Worm (Caenorhabditis elegans): Measurements from ENCODE around the gene idpc-3.
A peak's percentile ranks its signal among the peaks of the same experiment; 100 is the strongest.

The idpc-3 gene

ce11 chrV:9628603-9629002 is 411 bp downstream of the idpc-3 start:
- TF ChIP-seq tra-1 (GFP tag; IDR thresholded peaks at IDR 0.05) = 0 out of 2 replicates have a peak, but pooled peaks have one; percentile 21
- TF ChIP-seq ztf-7 (tag; optimal IDR thresholded peaks at IDR 0.05) = no peak
- TF ChIP-seq ZK546.5 (tag; optimal IDR thresholded peaks at IDR 0.05) = no peak
- no peak for TF ChIP-seq ceh-32 (tag; optimal IDR thresholded peaks at IDR 0.05; ENCODE audit: poor library complexity)
- TF ChIP-seq aha-1 (tag) = peak; percentile 72
- TF ChIP-seq dve-1 (tag; optimal IDR thresholded peaks at IDR 0.05; ENCODE audit: insufficient read depth) = no peak
- no peak for TF ChIP-seq php-3 (GFP tag; IDR thresholded peaks at IDR 0.05)
- TF ChIP-seq T20F7.1 (GFP tag; optimal IDR thresholded peaks at IDR 0.05) = no peak
- TF ChIP-seq ceh-28 (tag; optimal IDR thresholded peaks at IDR 0.05) = no peak
- no peak for TF ChIP-seq duxl-1 (tag; optimal IDR thresholded peaks at IDR 0.05; ENCODE audit: poor library complexity)
- TF ChIP-seq fkh-10 (GFP tag; optimal IDR thresholded peaks at IDR 0.05) = no peak
- TF ChIP-seq dmd-9 (GFP tag; IDR thresholded peaks at IDR 0.05) = no peak
- TF ChIP-seq egl-43 (GFP tag; IDR thresholded peaks at IDR 0.05) = peak; percentile 57; the same call in 1 of the 2 replicates
- TF ChIP-seq ZK337.2 (GFP tag; IDR thresholded peaks at IDR 0.05) = no peak
- no peak for TF ChIP-seq ceh-82 (tag; optimal IDR thresholded peaks at IDR 0.05)
- TF ChIP-seq arid-1 (GFP tag; conservative IDR thresholded peaks at IDR 0.05) = no peak
- peak; percentile 95 for TF ChIP-seq set-16 (GFP tag; IDR thresholded peaks at IDR 0.05)

ce11 chrV:9625604-9626446 is 3.2 kb downstream of the idpc-3 start, which contains the start of gene T06E4.7:
Gene T06E4.7, plus strand, starts transcription at chrV:9626396.
- TF ChIP-seq sdz-12 (GFP tag; optimal IDR thresholded peaks at IDR 0.05) (peak; percentile 53), set-16 (GFP tag; IDR thresholded peaks at IDR 0.05) (peak; percentile 97), egl-43 (GFP tag; IDR thresholded peaks at IDR 0.05) (0 out of 2 replicates have a peak, but pooled peaks have one; percentile 5), tra-1 (GFP tag; IDR thresholded peaks at IDR 0.05) (no peak), nhr-28 (tag; optimal IDR thresholded peaks at IDR 0.05) (no peak), nhr-25 (tag; optimal IDR thresholded peaks at IDR 0.05; ENCODE audit: borderline replicate concordance, insufficient read depth) (no peak), nhr-77 (tag; optimal IDR thresholded peaks at IDR 0.05) (no peak)

- TF ChIP-seq hlh-11 (tag; optimal IDR thresholded peaks at IDR 0.05) (no peak), hlh-30 (tag; optimal IDR thresholded peaks at IDR 0.05; ENCODE audit: insufficient read depth) (no peak), ceh-44 (GFP tag; IDR thresholded peaks at IDR 0.05) (no peak)
These were observed 3.9 kb downstream of the idpc-3 start, which contains the start of gene idpc-4 for ce11 chrV:9625122-9625521. Gene idpc-4, plus strand, starts transcription at chrV:9625422.

DNA sequence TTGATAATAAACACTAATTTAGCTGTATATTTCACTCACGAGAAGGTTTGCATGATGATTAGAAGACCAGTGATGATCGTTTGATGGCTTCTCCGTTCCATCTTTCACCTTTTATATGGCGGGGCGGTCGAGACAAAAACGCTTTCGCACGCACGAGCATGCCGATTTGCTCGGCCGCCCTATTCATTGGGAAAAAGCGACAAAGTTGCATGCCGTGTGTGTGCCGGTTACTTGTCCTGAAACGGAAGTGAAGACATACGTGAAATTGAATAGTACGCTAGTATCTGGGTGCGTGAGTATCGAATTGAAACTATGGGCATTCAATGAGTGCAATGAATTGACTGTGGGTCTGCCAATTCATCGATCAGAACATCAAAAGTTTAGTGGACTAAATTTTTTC is 6.2 kb downstream of the idpc-3 start, which contains the start of gene idpc-5:
Gene idpc-5, minus strand, starts transcription at position 101 of the 400 bp plus-strand sequence.
- TF ChIP-seq lsy-2 (tag; optimal IDR thresholded peaks at IDR 0.05) (no peak), unc-62 (GFP tag; optimal IDR thresholded peaks at IDR 0.05 in 1 of 2) (peak in 1 of 2 experiments; percentile 42), unc-62 (tag; optimal IDR thresholded peaks at IDR 0.05) (no peak)

ce11 chrV:9622338-9622737 is 6.7 kb downstream of the idpc-3 start:
- TF ChIP-seq set-16 (GFP tag; IDR thresholded peaks at IDR 0.05) = peak; percentile 92
- 0 out of 2 replicates have a peak, but pooled peaks have one; percentile 48 for TF ChIP-seq egl-43 (GFP tag; IDR thresholded peaks at IDR 0.05)

DNA sequence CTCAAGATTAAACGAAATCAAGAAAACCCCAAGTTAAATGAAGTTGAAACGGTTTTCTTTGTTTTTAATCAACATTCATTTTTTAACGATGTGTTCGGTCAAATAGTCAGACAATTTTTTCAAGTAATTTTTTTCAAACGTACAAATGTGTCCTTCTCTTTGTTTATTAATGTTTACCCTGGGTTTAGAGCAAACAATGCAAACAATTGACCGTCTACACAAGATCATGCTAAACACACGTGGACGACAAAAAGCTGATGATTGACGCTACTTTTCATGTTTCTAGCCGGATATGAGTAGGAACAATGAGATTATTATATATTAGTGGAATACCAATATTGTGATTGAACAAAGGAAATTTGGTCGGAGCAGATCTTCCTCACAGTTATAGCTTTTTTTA is 7.6 kb downstream of the idpc-3 start:
- TF ChIP-seq unc-62 (GFP tag; optimal IDR thresholded peaks at IDR 0.05 in 1 of 2) (peak in 1 of 2 experiments; percentile 95), unc-62 (tag; optimal IDR thresholded peaks at IDR 0.05) (no peak), nhr-25 (tag; optimal IDR thresholded peaks at IDR 0.05; ENCODE audit: borderline replicate concordance, insufficient read depth) (no peak)
